Worm (Caenorhabditis elegans) whole organism, mixed stage, embryonic: Measurements from ENCODE around the gene acr-7.
A peak's percentile ranks its signal among the peaks of the same experiment; 100 is the strongest.

Source experiments
- M03D4.4 ChIP-seq: sonication (generic microtip); optimal IDR thresholded peaks from 2 replicates; lab custom pipeline; 2017; ENCODE audit warnings: mild to moderate bottlenecking, missing genetic modification characterization, missing compliant biosample characterization
- bed-3 ChIP-seq: fragments of 200-800 bp; sonication (Bioruptor generic); optimal IDR thresholded peaks from 3 replicates; lab custom pipeline; 2018; ENCODE audit warnings: mild to moderate bottlenecking, missing genetic modification characterization, moderate library complexity, missing compliant biosample characterization
- blmp-1 ChIP-seq: fragments of 150-350 bp; optimal IDR thresholded peaks from 2 replicates; lab custom pipeline; 2014; ENCODE audit warnings: missing biosample characterization, missing genetic modification characterization
- ceh-39 ChIP-seq: fragments of 150-350 bp; optimal IDR thresholded peaks from 2 replicates; lab custom pipeline; 2014; ENCODE audit warnings: missing biosample characterization, missing genetic modification characterization
- ceh-43 ChIP-seq: fragments of 200-800 bp; sonication (Bioruptor generic); optimal IDR thresholded peaks from 2 replicates; lab custom pipeline; 2018; ENCODE audit warnings: mild to moderate bottlenecking, missing genetic modification characterization, moderate library complexity, missing compliant biosample characterization
- ceh-83 ChIP-seq: fragments of 200-800 bp; sonication (Bioruptor generic); optimal IDR thresholded peaks from 2 replicates; lab custom pipeline; 2018; ENCODE audit warnings: mild to moderate bottlenecking, missing genetic modification characterization, missing compliant biosample characterization
- ces-1 ChIP-seq: fragments of 150-350 bp; optimal IDR thresholded peaks from 2 replicates; lab custom pipeline; 2014; ENCODE audit warnings: missing biosample characterization, missing genetic modification reagents, missing genetic modification characterization
- cnd-1 ChIP-seq: fragments of 200-800 bp; sonication (Bioruptor generic); optimal IDR thresholded peaks from 2 replicates; lab custom pipeline; 2018; ENCODE audit warnings: mild to moderate bottlenecking, missing genetic modification characterization, missing compliant biosample characterization
- drap-1 ChIP-seq: fragments of 200-800 bp; sonication (Bioruptor generic); optimal IDR thresholded peaks from 3 replicates; lab custom pipeline; 2018; ENCODE audit warnings: mild to moderate bottlenecking, missing genetic modification characterization, missing compliant biosample characterization
- elt-1 ChIP-seq: sonication (generic microtip); optimal IDR thresholded peaks from 2 replicates; lab custom pipeline; 2017; ENCODE audit warnings: missing genetic modification characterization, mild to moderate bottlenecking, missing compliant biosample characterization, antibody characterized with exemption, moderate library complexity, borderline replicate concordance; ENCODE audit not compliant: insufficient read depth
- elt-3 ChIP-seq: fragments of 150-350 bp; optimal IDR thresholded peaks from 2 replicates; lab custom pipeline; 2014; ENCODE audit warnings: missing biosample characterization, missing genetic modification characterization
- flh-1 ChIP-seq: fragments of 200-800 bp; sonication (Bioruptor generic); optimal IDR thresholded peaks from 2 replicates; lab custom pipeline; 2018; ENCODE audit warnings: mild to moderate bottlenecking, missing genetic modification characterization, moderate library complexity, missing compliant biosample characterization
- ham-2 ChIP-seq: fragments of 200-800 bp; sonication (Bioruptor generic); optimal IDR thresholded peaks from 2 replicates; lab custom pipeline; 2018; ENCODE audit warnings: mild to moderate bottlenecking, missing genetic modification characterization, missing compliant biosample characterization
- lin-32 ChIP-seq: fragments of 200-800 bp; sonication (Bioruptor generic); optimal IDR thresholded peaks from 2 replicates; lab custom pipeline; 2018; ENCODE audit warnings: mild to moderate bottlenecking, missing genetic modification characterization, missing compliant biosample characterization
- lsy-2 ChIP-seq: fragments of 150-350 bp; optimal IDR thresholded peaks from 2 replicates; lab custom pipeline; 2014; ENCODE audit warnings: missing biosample characterization, missing genetic modification characterization
- mab-5 ChIP-seq: fragments of 150-350 bp; optimal IDR thresholded peaks from 2 replicates; lab custom pipeline; 2014; ENCODE audit warnings: missing biosample characterization, missing genetic modification characterization
- mep-1 ChIP-seq: fragments of 150-350 bp; optimal IDR thresholded peaks from 2 replicates; lab custom pipeline; 2017; ENCODE audit warnings: missing biosample characterization, missing genetic modification reagents, missing genetic modification characterization, inconsistent platforms
- mls-2 ChIP-seq: sonication (generic microtip); optimal IDR thresholded peaks from 2 replicates; lab custom pipeline; 2016; ENCODE audit warnings: mild to moderate bottlenecking, missing genetic modification characterization, moderate library complexity, missing compliant biosample characterization
- nhr-12 ChIP-seq: fragments of 150-350 bp; optimal IDR thresholded peaks from 2 replicates; lab custom pipeline; 2014; ENCODE audit warnings: missing biosample characterization, missing genetic modification characterization
- nhr-2 ChIP-seq: fragments of 150-350 bp; optimal IDR thresholded peaks from 2 replicates; lab custom pipeline; 2014; ENCODE audit warnings: missing biosample characterization, missing genetic modification characterization
- nhr-28 ChIP-seq: fragments of 150-350 bp; optimal IDR thresholded peaks from 2 replicates; lab custom pipeline; 2014; ENCODE audit warnings: missing biosample characterization, missing genetic modification characterization
- nhr-76 ChIP-seq: sonication (generic microtip); optimal IDR thresholded peaks from 2 replicates; lab custom pipeline; 2017; ENCODE audit warnings: missing biosample characterization, missing genetic modification characterization
- pha-4 ChIP-seq: fragments of 150-350 bp; optimal IDR thresholded peaks from 2 replicates; lab custom pipeline; 2018; ENCODE audit warnings: missing biosample characterization, missing genetic modification reagents, missing genetic modification characterization
- sem-2 ChIP-seq: fragments of 200-800 bp; sonication (Bioruptor generic); optimal IDR thresholded peaks from 2 replicates; lab custom pipeline; 2018; ENCODE audit warnings: mild to moderate bottlenecking, missing genetic modification characterization, missing compliant biosample characterization
- snpc-4 ChIP-seq: fragments of 150-350 bp; optimal IDR thresholded peaks from 2 replicates; lab custom pipeline; 2014; ENCODE audit warnings: missing biosample characterization, missing genetic modification characterization
- sptf-1 ChIP-seq: sonication (generic microtip); optimal IDR thresholded peaks from 2 replicates; lab custom pipeline; 2017; ENCODE audit warnings: mild to moderate bottlenecking, missing genetic modification characterization, moderate library complexity, missing compliant biosample characterization
- tbx-8 ChIP-seq: fragments of 200-800 bp; sonication (Bioruptor generic); optimal IDR thresholded peaks from 2 replicates; lab custom pipeline; 2018; ENCODE audit warnings: mild to moderate bottlenecking, missing genetic modification characterization, moderate library complexity, missing compliant biosample characterization
- unc-120 ChIP-seq: sonication (generic microtip); optimal IDR thresholded peaks from 2 replicates; lab custom pipeline; 2017; ENCODE audit warnings: missing genetic modification characterization, missing compliant biosample characterization; ENCODE audit not compliant: poor library complexity, severe bottlenecking
- unc-39 ChIP-seq: fragments of 150-350 bp; optimal IDR thresholded peaks from 2 replicates; lab custom pipeline; 2014; ENCODE audit warnings: missing biosample characterization, missing genetic modification characterization
- unc-62 ChIP-seq: fragments of 150-350 bp; optimal IDR thresholded peaks from 2 replicates; lab custom pipeline; 2014; ENCODE audit warnings: missing biosample characterization, missing genetic modification reagents, missing genetic modification characterization
- ztf-11 ChIP-seq: fragments of 150-350 bp; optimal IDR thresholded peaks from 2 replicates; lab custom pipeline; 2014; ENCODE audit warnings: missing biosample characterization, missing genetic modification characterization

The acr-7 gene

ce11 chrII:7851480-7851879 is 1.9 kb upstream of the acr-7 start:
- no peak for TF ChIP-seq mls-2 (tag; lab: Kevin White, UChicago)
- TF ChIP-seq nhr-2 (tag; lab: Kevin White, UChicago), result no peak
- TF ChIP-seq cnd-1, result no peak
- no peak for TF ChIP-seq ceh-83
- no peak for TF ChIP-seq bed-3
- TF ChIP-seq lsy-2, result no peak
- no peak for TF ChIP-seq unc-120 (tag; lab: Kevin White, UChicago)
- no peak for TF ChIP-seq elt-1
- TF ChIP-seq ztf-11 (tag; lab: Kevin White, UChicago), result no peak
- TF ChIP-seq elt-3 (tag; lab: Kevin White, UChicago), result no peak
- no peak for TF ChIP-seq blmp-1 (tag; lab: Kevin White, UChicago)
- no peak for TF ChIP-seq unc-62
- no peak for TF ChIP-seq nhr-12 (tag; lab: Kevin White, UChicago)
- no peak for TF ChIP-seq flh-1 (GFP tag; lab: Kevin White, UChicago)

ce11 chrII:7850575-7850974 is 978 bp upstream of the acr-7 start:
- TF ChIP-seq elt-1 (no peak), pha-4 (tag; lab: Kevin White, UChicago) (no peak), snpc-4 (tag; lab: Kevin White, UChicago) (no peak), tbx-8 (GFP tag; lab: Kevin White, UChicago) (no peak), nhr-76 (tag; lab: Kevin White, UChicago) (no peak), unc-62 (peak; percentile 7)

- TF ChIP-seq lin-32 (no peak), ham-2 (GFP tag; lab: Kevin White, UChicago) (no peak)
Measured at ce11 chrII:7845571-7846236, 3.9 kb downstream of the acr-7 start, which contains the start of gene T09A5.4. T09A5.4 (plus strand) TSS chrII:7846186.

ce11 chrII:7842053-7842452 is 7.5 kb downstream of the acr-7 start, which contains the start of gene klp-3:
klp-3 (plus strand) TSS chrII:7842353.
- TF ChIP-seq ceh-39 (tag; lab: Kevin White, UChicago) (no peak), unc-39 (tag; lab: Kevin White, UChicago) (no peak), sem-2 (GFP tag; lab: Kevin White, UChicago) (no peak), unc-62 (no peak), snpc-4 (tag; lab: Kevin White, UChicago) (no peak), ces-1 (no peak), sptf-1 (tag; lab: Kevin White, UChicago) (no peak), ceh-43 (no peak), drap-1 (GFP tag; lab: Kevin White, UChicago) (no peak), bed-3 (no peak), M03D4.4 (tag; lab: Kevin White, UChicago) (no peak), pha-4 (tag; lab: Kevin White, UChicago) (no peak), mab-5 (tag; lab: Kevin White, UChicago) (no peak), flh-1 (GFP tag; lab: Kevin White, UChicago) (no peak)

ce11 chrII:7839703-7840102 is 9.9 kb downstream of the acr-7 start:
- TF ChIP-seq ham-2 (GFP tag; lab: Kevin White, UChicago), result no peak
- no peak for TF ChIP-seq nhr-2 (tag; lab: Kevin White, UChicago)
- peak; percentile 55 for TF ChIP-seq blmp-1 (tag; lab: Kevin White, UChicago)
- no peak for TF ChIP-seq nhr-76 (tag; lab: Kevin White, UChicago)
- TF ChIP-seq mls-2 (tag; lab: Kevin White, UChicago), result peak; percentile 7
- TF ChIP-seq ceh-83, result no peak
- TF ChIP-seq, all 35 proteins: peak for 2

ce11 chrII:7838661-7839060 is 10.9 kb downstream of the acr-7 start:
- peak; percentile 17 for TF ChIP-seq mep-1 (tag; lab: Kevin White, UChicago)
- TF ChIP-seq nhr-28 (tag; lab: Kevin White, UChicago), result no peak
- peak; percentile 40 for TF ChIP-seq unc-120 (tag; lab: Kevin White, UChicago)
- peak; percentile 58 for TF ChIP-seq ces-1
